Worm (Caenorhabditis elegans) whole organism, L3 larva: Measurements from ENCODE around the gene inpp-5K.

ENCODE experiments used
- R02D3.7 ChIP-seq: fragments of 150-350 bp; optimal IDR thresholded peaks from 2 replicates; lab custom pipeline; 2014; ENCODE audit warnings: missing biosample characterization, missing genetic modification characterization
- ceh-82 ChIP-seq: fragments of 150-350 bp; optimal IDR thresholded peaks from 2 replicates; lab custom pipeline; 2014; ENCODE audit warnings: missing biosample characterization, missing genetic modification characterization
- egl-27 ChIP-seq: sonication (generic microtip); optimal IDR thresholded peaks from 4 replicates; lab custom pipeline; 2017; ENCODE audit warnings: missing biosample characterization, missing genetic modification reagents, missing genetic modification characterization
- elt-1 ChIP-seq: fragments of 150-350 bp; optimal IDR thresholded peaks from 2 replicates; lab custom pipeline; 2014; ENCODE audit warnings: missing biosample characterization, missing genetic modification characterization
- fkh-2 ChIP-seq: fragments of 150-350 bp; optimal IDR thresholded peaks from 2 replicates; lab custom pipeline; 2014; ENCODE audit warnings: missing biosample characterization, missing genetic modification reagents, missing genetic modification characterization
- fos-1 ChIP-seq: fragments of 150-350 bp; optimal IDR thresholded peaks from 2 replicates; lab custom pipeline; 2014; ENCODE audit warnings: missing biosample characterization, missing genetic modification characterization
- jun-1 ChIP-seq: fragments of 150-350 bp; optimal IDR thresholded peaks from 2 replicates; lab custom pipeline; 2014; ENCODE audit warnings: missing biosample characterization, missing genetic modification reagents, missing genetic modification characterization
- mdl-1 ChIP-seq: fragments of 150-350 bp; optimal IDR thresholded peaks from 2 replicates; lab custom pipeline; 2014; ENCODE audit warnings: missing biosample characterization, missing genetic modification characterization
- nhr-28 ChIP-seq: fragments of 150-350 bp; optimal IDR thresholded peaks from 2 replicates; lab custom pipeline; 2014; ENCODE audit warnings: missing biosample characterization, missing genetic modification characterization
- pha-4 ChIP-seq: fragments of 150-350 bp; optimal IDR thresholded peaks from 2 replicates; lab custom pipeline; 2014; ENCODE audit warnings: missing biosample characterization, missing genetic modification reagents, missing genetic modification characterization
- snpc-4 ChIP-seq: fragments of 150-350 bp; optimal IDR thresholded peaks from 2 replicates; lab custom pipeline; 2014; ENCODE audit warnings: missing biosample characterization, missing genetic modification characterization
- unc-62 ChIP-seq: fragments of 150-350 bp; sonication (generic microtip); optimal IDR thresholded peaks from 4 replicates; lab custom pipeline; 2014; ENCODE audit warnings: missing biosample characterization, missing genetic modification reagents, missing genetic modification characterization
- ztf-11 ChIP-seq: fragments of 150-350 bp; optimal IDR thresholded peaks from 2 replicates; lab custom pipeline; 2014; ENCODE audit warnings: missing biosample characterization, missing genetic modification characterization

ce11 chrIII:8163283-8163682 lies 2.1 kb upstream of the inpp-5K start, which contains the start of gene bath-42:
- no peak for TF ChIP-seq ceh-82 (tag; lab: Kevin White, UChicago)
- no peak for TF ChIP-seq unc-62 (GFP tag; lab: Kevin White, UChicago)
- no peak for TF ChIP-seq snpc-4 (tag; lab: Kevin White, UChicago)
- no peak for TF ChIP-seq jun-1
- no peak for TF ChIP-seq fos-1 (tag; lab: Kevin White, UChicago)
- TF ChIP-seq nhr-28 (tag; lab: Kevin White, UChicago): no peak
- TF ChIP-seq mdl-1 (tag; lab: Kevin White, UChicago): no peak
- TF ChIP-seq ztf-11 (tag; lab: Kevin White, UChicago): no peak
- no peak for TF ChIP-seq egl-27 (tag; lab: Kevin White, UChicago)
- no peak for TF ChIP-seq fkh-2 (tag; lab: Kevin White, UChicago)
- TF ChIP-seq pha-4 (tag; lab: Kevin White, UChicago): no peak
- no peak for TF ChIP-seq R02D3.7 (tag; lab: Kevin White, UChicago)
- TF ChIP-seq elt-1 (tag; lab: Kevin White, UChicago): no peak
